Worm (Caenorhabditis elegans) whole organism, L1 larva: Measurements from ENCODE around the gene sym-4.

ENCODE experiments used
- C16A3.4 ChIP-seq: fragments of 150-350 bp; optimal IDR thresholded peaks from 2 replicates; lab custom pipeline; 2014; ENCODE audit warnings: missing biosample characterization, missing genetic modification characterization
- F16B12.6 ChIP-seq: fragments of 150-350 bp; optimal IDR thresholded peaks from 2 replicates; lab custom pipeline; 2014; ENCODE audit warnings: missing biosample characterization, missing genetic modification characterization
- Y116A8C.19 ChIP-seq: sonication (generic microtip); optimal IDR thresholded peaks from 2 replicates; lab custom pipeline; 2016; ENCODE audit warnings: missing compliant biosample characterization, missing genetic modification characterization, borderline replicate concordance
- aha-1 ChIP-seq: fragments of 150-350 bp; optimal IDR thresholded peaks from 2 replicates; lab custom pipeline; 2014; ENCODE audit warnings: missing biosample characterization, missing genetic modification characterization
- alr-1 ChIP-seq: fragments of 200-800 bp; sonication (Bioruptor generic); optimal IDR thresholded peaks from 2 replicates; lab custom pipeline; 2018; ENCODE audit warnings: borderline replicate concordance, mild to moderate bottlenecking, missing genetic modification characterization, missing compliant biosample characterization
- aly-2 ChIP-seq: fragments of 150-350 bp; optimal IDR thresholded peaks from 2 replicates; lab custom pipeline; 2014; ENCODE audit warnings: missing biosample characterization, missing genetic modification characterization
- blmp-1 ChIP-seq: fragments of 150-350 bp; optimal IDR thresholded peaks from 2 replicates; lab custom pipeline; 2014; ENCODE audit warnings: missing biosample characterization, missing genetic modification characterization
- ceh-63 ChIP-seq: fragments of 200-800 bp; sonication (Bioruptor generic); optimal IDR thresholded peaks from 2 replicates; lab custom pipeline; 2018; ENCODE audit warnings: mild to moderate bottlenecking, missing genetic modification characterization, missing compliant biosample characterization
- ceh-8 ChIP-seq: fragments of 200-800 bp; sonication (Bioruptor generic); optimal IDR thresholded peaks from 2 replicates; lab custom pipeline; 2018; ENCODE audit warnings: mild to moderate bottlenecking, missing genetic modification characterization, moderate library complexity, missing compliant biosample characterization
- ceh-90 ChIP-seq: sonication (generic microtip); optimal IDR thresholded peaks from 2 replicates; lab custom pipeline; 2016; ENCODE audit warnings: missing genetic modification characterization, missing compliant biosample characterization
- dpl-1 ChIP-seq, 3 experiments: fragments of 150-350 bp in 2 of 3; sonication (generic microtip) in 1 of 3; optimal IDR thresholded peaks; 2 replicates each; lab custom pipeline; 2014 to 2017; ENCODE audit warnings: missing biosample characterization in 3 of 3, missing genetic modification characterization in 3 of 3, missing genetic modification reagents in 3 of 3
- dsc-1 ChIP-seq: sonication (generic microtip); optimal IDR thresholded peaks from 2 replicates; lab custom pipeline; 2016; ENCODE audit warnings: mild to moderate bottlenecking, missing genetic modification characterization, missing compliant biosample characterization
- efl-1 ChIP-seq, 4 experiments: fragments of 150-350 bp; optimal IDR thresholded peaks in 3 of 4; peaks in 1 of 4; 1 replicate in 1 of 4; 2 replicates in 3 of 4; lab custom pipeline; 2014; ENCODE audit warnings: missing biosample characterization in 2 of 4, missing genetic modification characterization in 2 of 4, missing genetic modification reagents in 2 of 4
- egl-13 ChIP-seq: sonication (generic microtip); optimal IDR thresholded peaks from 2 replicates; lab custom pipeline; 2016; ENCODE audit warnings: missing genotype, missing genetic modification reagents, missing genetic modification characterization, missing compliant biosample characterization
- elt-2 ChIP-seq: sonication (generic microtip); optimal IDR thresholded peaks from 2 replicates; lab custom pipeline; 2016; ENCODE audit warnings: missing genetic modification characterization, mild to moderate bottlenecking, inconsistent platforms, missing compliant biosample characterization, missing genetic modification reagents
- elt-3 ChIP-seq, 6 experiments: fragments of 150-350 bp in 1 of 6; sonication (generic microtip); optimal IDR thresholded peaks; 2 replicates each; lab custom pipeline; 2017 to 2018; ENCODE audit warnings: missing biosample characterization in 6 of 6, missing genetic modification characterization in 6 of 6, inconsistent platforms in 1 of 6
- ets-5 ChIP-seq: fragments of 200-800 bp; sonication (Bioruptor generic); IDR thresholded peaks from 2 replicates; pipeline ENCODE4 v1.3.6; 2022; ENCODE audit warnings: missing genetic modification characterization, missing compliant biosample characterization
- fkh-10 ChIP-seq: sonication (generic microtip); optimal IDR thresholded peaks from 2 replicates; lab custom pipeline; 2017; ENCODE audit warnings: missing biosample characterization, missing genetic modification reagents, missing genetic modification characterization
- fkh-4 ChIP-seq: sonication (generic microtip); optimal IDR thresholded peaks from 2 replicates; lab custom pipeline; 2016; ENCODE audit warnings: missing compliant biosample characterization, missing genetic modification characterization, borderline replicate concordance
- fkh-8 ChIP-seq: sonication (generic microtip); optimal IDR thresholded peaks from 2 replicates; lab custom pipeline; 2016; ENCODE audit warnings: mild to moderate bottlenecking, missing genetic modification characterization, missing compliant biosample characterization
- fos-1 ChIP-seq: fragments of 150-350 bp; optimal IDR thresholded peaks from 2 replicates; lab custom pipeline; 2014; ENCODE audit warnings: missing biosample characterization, missing genetic modification characterization
- grh-1 ChIP-seq: fragments of 200-800 bp; sonication (Bioruptor generic); IDR thresholded peaks from 2 replicates; pipeline ENCODE4 v1.3.6; 2022; ENCODE audit warnings: missing genetic modification reagents, missing genetic modification characterization, missing compliant biosample characterization
- hlh-17 ChIP-seq: fragments of 200-800 bp; sonication (Bioruptor generic); optimal IDR thresholded peaks from 2 replicates; lab custom pipeline; 2018; ENCODE audit warnings: missing genetic modification characterization, mild to moderate bottlenecking, missing compliant biosample characterization, moderate library complexity, borderline replicate concordance
- hlh-4 ChIP-seq: sonication (generic microtip); optimal IDR thresholded peaks from 2 replicates; lab custom pipeline; 2016; ENCODE audit warnings: mild to moderate bottlenecking, missing genetic modification characterization, missing compliant biosample characterization
- hpl-2 ChIP-seq: fragments of 150-350 bp; optimal IDR thresholded peaks from 2 replicates; lab custom pipeline; 2014; ENCODE audit warnings: missing biosample characterization, missing genetic modification reagents, missing genetic modification characterization
- irx-1 ChIP-seq: sonication (generic microtip); optimal IDR thresholded peaks from 2 replicates; lab custom pipeline; 2016; ENCODE audit warnings: missing genetic modification characterization, missing compliant biosample characterization
- isw-1 ChIP-seq: fragments of 200-800 bp; sonication (Bioruptor generic); IDR thresholded peaks from 2 replicates; pipeline ENCODE4 v1.3.6; 2022; ENCODE audit warnings: missing genetic modification characterization, missing compliant biosample characterization
- lin-14 ChIP-seq: fragments of 200-800 bp; sonication (Bioruptor generic); optimal IDR thresholded peaks from 2 replicates; lab custom pipeline; 2018; ENCODE audit warnings: mild to moderate bottlenecking, missing genetic modification characterization, moderate library complexity, missing compliant biosample characterization
- lsy-2 ChIP-seq, 2 experiments: fragments of 150-350 bp; optimal IDR thresholded peaks; 2 replicates each; lab custom pipeline; 2014; ENCODE audit warnings: missing biosample characterization in 2 of 2, missing genetic modification characterization in 2 of 2
- mab-9 ChIP-seq: fragments of 200-800 bp; sonication (Bioruptor generic); IDR thresholded peaks from 2 replicates; pipeline ENCODE4 v1.3.6; 2022; ENCODE audit warnings: missing genetic modification reagents, missing genetic modification characterization, missing compliant biosample characterization
- mef-2 ChIP-seq: fragments of 150-350 bp; optimal IDR thresholded peaks from 2 replicates; lab custom pipeline; 2014; ENCODE audit warnings: missing biosample characterization, missing genetic modification characterization
- mep-1 ChIP-seq: fragments of 150-350 bp; optimal IDR thresholded peaks from 2 replicates; lab custom pipeline; 2014; ENCODE audit warnings: missing biosample characterization, missing genetic modification characterization
- nhr-12 ChIP-seq: sonication (generic microtip); optimal IDR thresholded peaks from 2 replicates; lab custom pipeline; 2017; ENCODE audit warnings: missing biosample characterization, missing genetic modification characterization
- nhr-19 ChIP-seq: fragments of 200-800 bp; sonication (Bioruptor generic); conservative IDR thresholded peaks from 2 replicates; pipeline ENCODE4 v1.3.6; 2022; ENCODE audit warnings: missing genetic modification characterization, missing compliant biosample characterization
- nhr-20 ChIP-seq: sonication (generic microtip); optimal IDR thresholded peaks from 2 replicates; lab custom pipeline; 2016; ENCODE audit warnings: mild to moderate bottlenecking, missing genetic modification characterization, missing compliant biosample characterization
- nhr-47 ChIP-seq: sonication (generic microtip); optimal IDR thresholded peaks from 2 replicates; lab custom pipeline; 2016; ENCODE audit warnings: mild to moderate bottlenecking, missing genetic modification characterization, moderate library complexity, missing compliant biosample characterization
- nhr-77 ChIP-seq: fragments of 150-350 bp; optimal IDR thresholded peaks from 2 replicates; lab custom pipeline; 2014; ENCODE audit warnings: missing biosample characterization, missing genetic modification characterization
- nhr-84 ChIP-seq: sonication (generic microtip); optimal IDR thresholded peaks from 2 replicates; lab custom pipeline; 2017; ENCODE audit warnings: missing biosample characterization, missing genetic modification characterization
- nhr-85 ChIP-seq: sonication (generic microtip); peaks from one replicate; lab custom pipeline; 2016; ENCODE audit warnings: missing genetic modification characterization, inconsistent platforms, missing compliant biosample characterization
- pag-3 ChIP-seq: sonication (generic microtip); optimal IDR thresholded peaks from 2 replicates; lab custom pipeline; 2017; ENCODE audit warnings: missing genetic modification characterization, mild to moderate bottlenecking, missing compliant biosample characterization, antibody characterized with exemption, borderline replicate concordance; ENCODE audit not compliant: insufficient read depth
- pqm-1 ChIP-seq: sonication (generic microtip); optimal IDR thresholded peaks from 3 replicates; lab custom pipeline; 2017; ENCODE audit warnings: missing biosample characterization, missing genetic modification characterization
- skn-1 ChIP-seq: fragments of 150-350 bp; optimal IDR thresholded peaks from 2 replicates; lab custom pipeline; 2014; ENCODE audit warnings: missing biosample characterization, missing genetic modification characterization
- snpc-4 ChIP-seq: fragments of 150-350 bp; optimal IDR thresholded peaks from 2 replicates; lab custom pipeline; 2014; ENCODE audit warnings: missing biosample characterization, missing genetic modification characterization
- sptf-1 ChIP-seq: fragments of 150-350 bp; optimal IDR thresholded peaks from 2 replicates; lab custom pipeline; 2014; ENCODE audit warnings: missing biosample characterization, missing genetic modification characterization
- sup-37 ChIP-seq: fragments of 200-800 bp; sonication (Bioruptor generic); optimal IDR thresholded peaks from 2 replicates; lab custom pipeline; 2018; ENCODE audit warnings: mild to moderate bottlenecking, missing genetic modification characterization, missing compliant biosample characterization
- swsn-7 ChIP-seq: sonication (generic microtip); optimal IDR thresholded peaks from 2 replicates; lab custom pipeline; 2016; ENCODE audit warnings: missing genetic modification characterization, missing compliant biosample characterization
- tbx-2 ChIP-seq: sonication (generic microtip); optimal IDR thresholded peaks from 2 replicates; lab custom pipeline; 2016; ENCODE audit warnings: missing genetic modification characterization, missing compliant biosample characterization
- unc-130 ChIP-seq: fragments of 150-350 bp; optimal IDR thresholded peaks from 2 replicates; lab custom pipeline; 2017; ENCODE audit warnings: missing biosample characterization, missing genetic modification characterization, inconsistent platforms
- xbp-1 ChIP-seq: sonication (generic microtip); optimal IDR thresholded peaks from 2 replicates; lab custom pipeline; 2016; ENCODE audit warnings: missing genetic modification characterization, missing compliant biosample characterization
- zag-1 ChIP-seq: fragments of 150-350 bp; optimal IDR thresholded peaks from 2 replicates; lab custom pipeline; 2014; ENCODE audit warnings: missing biosample characterization, missing genetic modification characterization
- ztf-11 ChIP-seq, 2 experiments: sonication (generic microtip); optimal IDR thresholded peaks; 2 replicates each; lab custom pipeline; 2016 to 2017; ENCODE audit warnings: missing genetic modification characterization in 2 of 2, missing biosample characterization in 1 of 2, missing compliant biosample characterization in 1 of 2
- ztf-4 ChIP-seq: fragments of 150-350 bp; optimal IDR thresholded peaks from 2 replicates; lab custom pipeline; 2014; ENCODE audit warnings: missing biosample characterization, missing genetic modification characterization

The sym-4 gene

DNA sequence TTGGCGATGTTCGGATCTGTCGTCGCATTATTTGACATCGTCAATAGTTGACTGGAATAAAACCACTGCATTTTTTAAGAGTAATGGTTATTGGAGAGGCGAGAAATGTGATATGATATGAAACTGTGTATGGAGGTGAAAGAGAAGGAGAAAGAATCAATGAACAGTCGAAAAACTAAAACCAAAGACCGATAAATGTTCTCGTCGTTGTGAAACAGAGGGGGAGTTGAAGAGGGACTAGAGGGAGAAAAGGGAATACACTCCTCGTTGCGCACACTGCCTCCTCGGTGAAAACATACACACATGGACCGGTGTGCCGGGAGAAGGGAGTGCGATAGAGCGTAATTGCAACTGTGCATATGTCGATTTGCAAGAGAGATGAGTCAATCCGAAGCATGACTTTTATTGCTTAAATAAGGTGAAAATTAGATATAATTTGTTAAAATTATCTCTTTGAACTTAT is at the start of gene sym-4:
sym-4 (minus strand) TSS at position 51 of the 463 bp plus-strand sequence.
- TF ChIP-seq ztf-11 (tag; optimal IDR thresholded peaks at IDR 0.05; lab: Kevin White, UChicago) (peak in 1 of 2 experiments; percentile 58), elt-3 (tag; optimal IDR thresholded peaks at IDR 0.05; lab: Kevin White, UChicago) (peak in 5 of 6 experiments; percentile 17 to 97 (median 90)), ceh-63 (GFP tag; lab: Kevin White, UChicago) (no peak), hpl-2 (peak; percentile 85), snpc-4 (tag; lab: Kevin White, UChicago) (peak; percentile 79), sup-37 (GFP tag; lab: Kevin White, UChicago) (peak; percentile 4), ets-5 (GFP tag; lab: Robert Waterston, UW) (no peak), hlh-4 (tag; lab: Kevin White, UChicago) (no peak), isw-1 (GFP tag; lab: Robert Waterston, UW) (peak; percentile 74), hlh-17 (GFP tag; lab: Kevin White, UChicago) (no peak), lsy-2 (tag; optimal IDR thresholded peaks at IDR 0.05; lab: Kevin White, UChicago) (peak; percentile 79 to 89), nhr-20 (peak; percentile 96), fkh-8 (peak; percentile 86), dpl-1 (GFP tag; optimal IDR thresholded peaks at IDR 0.05; lab: Kevin White, UChicago) (peak; percentile 70 to 76 (median 72)), fkh-4 (tag; lab: Kevin White, UChicago) (no peak), fkh-10 (peak; percentile 67), alr-1 (tag; lab: Kevin White, UChicago) (no peak), aly-2 (tag; lab: Kevin White, UChicago) (no peak), egl-13 (tag; lab: Kevin White, UChicago) (peak; percentile 61), Y116A8C.19 (no peak), tbx-2 (tag; lab: Kevin White, UChicago) (peak; percentile 90), ceh-90 (tag; lab: Kevin White, UChicago) (no peak), mab-9 (GFP tag; lab: Robert Waterston, UW) (peak; percentile 28; the same call in 1 of the 2 replicates), fos-1 (tag; lab: Kevin White, UChicago) (peak; percentile 87), C16A3.4 (tag; lab: Kevin White, UChicago) (peak; percentile 93), nhr-77 (peak; percentile 94), pag-3 (tag; lab: Kevin White, UChicago) (peak; percentile 68), nhr-12 (tag; lab: Kevin White, UChicago) (no peak), unc-130 (tag; lab: Kevin White, UChicago) (peak; percentile 66), irx-1 (tag; lab: Kevin White, UChicago) (peak; percentile 75), nhr-85 (peak; percentile 94), dsc-1 (peak; percentile 86), sptf-1 (tag; lab: Kevin White, UChicago) (no peak), swsn-7 (peak; percentile 90), efl-1 (optimal IDR thresholded peaks at IDR 0.05; lab: Kevin White, UChicago) (peak; percentile 80 to 92), efl-1 (GFP tag; optimal IDR thresholded peaks at IDR 0.05 in 1 of 2; lab: Kevin White, UChicago) (peak; percentile 63 to 96), mep-1 (tag; lab: Kevin White, UChicago) (peak; percentile 96), grh-1 (GFP tag; lab: Robert Waterston, UW) (peak; percentile 92), pqm-1 (tag; lab: Kevin White, UChicago) (no peak), F16B12.6 (tag; lab: Kevin White, UChicago) (peak; percentile 56), lin-14 (peak; percentile 98), mef-2 (tag; lab: Kevin White, UChicago) (no peak), elt-2 (peak; percentile 83), ceh-8 (GFP tag; lab: Kevin White, UChicago) (peak; percentile 57), aha-1 (tag; lab: Kevin White, UChicago) (no peak), xbp-1 (tag; lab: Kevin White, UChicago) (peak; percentile 86), zag-1 (tag; lab: Kevin White, UChicago) (no peak), nhr-84 (tag; lab: Kevin White, UChicago) (no peak), skn-1 (tag; lab: Kevin White, UChicago) (peak; percentile 82), blmp-1 (tag; lab: Kevin White, UChicago) (peak; percentile 88), ztf-4 (tag; lab: Kevin White, UChicago) (peak; percentile 81), nhr-47 (tag; lab: Kevin White, UChicago) (peak; percentile 88), nhr-19 (GFP tag; lab: Robert Waterston, UW) (peak; percentile 91)
